Fruit fly (Drosophila melanogaster): ENCODE results near the gene Ir40a.

DNA sequence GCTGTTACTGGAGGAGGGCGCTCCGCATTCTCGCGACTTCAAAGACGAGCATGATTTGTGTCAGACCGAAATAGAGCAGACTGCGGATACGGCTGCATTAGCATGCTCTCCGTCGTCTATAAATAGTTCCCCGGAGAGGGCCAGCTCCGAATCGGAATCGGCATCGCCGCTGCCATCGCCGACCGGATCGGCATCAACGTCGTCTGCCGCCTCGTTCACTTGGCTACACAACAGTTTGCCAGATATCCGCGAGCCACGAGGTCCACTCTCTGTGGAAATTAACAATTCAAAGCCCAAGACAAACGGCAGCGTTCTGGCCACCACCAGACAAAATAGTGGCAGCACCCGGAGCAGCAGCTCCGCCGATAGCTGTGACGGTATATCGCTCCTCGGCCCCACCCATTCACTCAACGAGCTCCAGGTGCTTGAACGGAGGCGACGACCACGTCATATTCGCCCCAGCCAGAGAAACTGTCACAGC lies 71.4 kb downstream of the Ir40a start:
- TF ChIP-seq ss (GFP tag; optimal IDR thresholded peaks at IDR 0.05) (no peak), Hr39 (GFP tag; optimal IDR thresholded peaks at IDR 0.05) (no peak), salr (GFP tag; optimal IDR thresholded peaks at IDR 0.05) (no peak), OdsH (GFP tag; optimal IDR thresholded peaks at IDR 0.05) (no peak), CG6808 (GFP tag; optimal IDR thresholded peaks at IDR 0.05) (no peak), CG32006 (GFP tag; optimal IDR thresholded peaks at IDR 0.05) (no peak), CG3032 (tag; optimal IDR thresholded peaks at IDR 0.05) (no peak), Gug (GFP tag; IDR thresholded peaks at IDR 0.05) (no peak), Smox (GFP tag; optimal IDR thresholded peaks at IDR 0.05) (no peak), svp (GFP tag) (no peak), spab (GFP tag; optimal IDR thresholded peaks at IDR 0.05) (no peak), CG16779 (tag; optimal IDR thresholded peaks at IDR 0.05) (no peak), pdm3 (GFP tag; optimal IDR thresholded peaks at IDR 0.05) (no peak)
